2 fruit fly cellular contexts compared by ENCODE assay signal in genomic region chrX:15070811-15071479, dm6.
TF ChIP-seq lines count a peak whose summit lies in the region.

No protein-coding gene starts in this region.

TF ChIP-seq in whole organism, embryonic, 481 proteins besides CTCF, POLR2A, EP300 and RAD21 (continued from another document):
- TF ChIP-seq CG2678 (tag; optimal IDR thresholded peaks at IDR 0.05; lab: Kevin White, UChicago), result no peak
- TF ChIP-seq CG34422 (GFP tag; IDR thresholded peaks at IDR 0.05; lab: Robert Waterston, UW), result 0 out of 3 replicates have a peak, but pooled peaks have one; percentile 17
- no peak for TF ChIP-seq HLH3B (GFP tag; IDR thresholded peaks at IDR 0.05; lab: Robert Waterston, UW)
- peak; percentile 34; the same call in 1 of the 2 replicates for TF ChIP-seq CG11696 (GFP tag; IDR thresholded peaks at IDR 0.05; lab: Robert Waterston, UW)
- TF ChIP-seq nom (GFP tag; optimal IDR thresholded peaks at IDR 0.05; lab: Kevin White, UChicago), result peak; percentile 88
- TF ChIP-seq Hmr (GFP tag; optimal IDR thresholded peaks at IDR 0.05; lab: Kevin White, UChicago), result peak; percentile 3
- no peak for TF ChIP-seq pnt (GFP tag; optimal IDR thresholded peaks at IDR 0.05; lab: Kevin White, UChicago)
- no peak for TF ChIP-seq ind (GFP tag; optimal IDR thresholded peaks at IDR 0.05; lab: Kevin White, UChicago)
- peak; percentile 18 for TF ChIP-seq CG10543 (GFP tag; optimal IDR thresholded peaks at IDR 0.05; lab: Kevin White, UChicago)
- TF ChIP-seq CG15514 (GFP tag; optimal IDR thresholded peaks at IDR 0.05; lab: Kevin White, UChicago), result peak; percentile 1
- TF ChIP-seq row (GFP tag; IDR thresholded peaks at IDR 0.05; lab: Robert Waterston, UW), result no peak
- peak; percentile 42; the same call in 1 of the 2 replicates for TF ChIP-seq Drgx (GFP tag; IDR thresholded peaks at IDR 0.05; lab: Robert Waterston, UW)
- TF ChIP-seq exex (tag; optimal IDR thresholded peaks at IDR 0.05; lab: Kevin White, UChicago), result peak; percentile 63
- peak; percentile 4; the same call in 1 of the 2 replicates for TF ChIP-seq al (GFP tag; IDR thresholded peaks at IDR 0.05; lab: Robert Waterston, UW)
- peak; percentile 31 for TF ChIP-seq CG18599 (GFP tag; optimal IDR thresholded peaks at IDR 0.05; lab: Kevin White, UChicago)
- no peak for TF ChIP-seq CG9609 (GFP tag; optimal IDR thresholded peaks at IDR 0.05; lab: Kevin White, UChicago)
- peak; percentile 82; the same call in 1 of the 4 replicates for TF ChIP-seq chinmo (GFP tag; IDR thresholded peaks at IDR 0.05; lab: Robert Waterston, UW; ENCODE audit: partially characterized antibody)
- TF ChIP-seq hth (optimal IDR thresholded peaks at IDR 0.05; lab: Kevin White, UChicago), result no peak
- TF ChIP-seq bsh (GFP tag; optimal IDR thresholded peaks at IDR 0.05; lab: Kevin White, UChicago), result peak in 1 of 2 experiments; percentile 0

TF ChIP-seq in whole organism, prepupa, 60 proteins besides CTCF, POLR2A, EP300 and RAD21 (continued from another document):
- TF ChIP-seq CG8319 (GFP tag; optimal IDR thresholded peaks at IDR 0.05; lab: Kevin White, UChicago) (no peak), cyc (GFP tag; optimal IDR thresholded peaks at IDR 0.05; lab: Kevin White, UChicago) (peak; percentile 17), Lpt (GFP tag; optimal IDR thresholded peaks at IDR 0.05; lab: Kevin White, UChicago) (no peak), Eip93F (GFP tag; optimal IDR thresholded peaks at IDR 0.05; lab: Kevin White, UChicago) (peak; percentile 25), Hr39 (GFP tag; optimal IDR thresholded peaks at IDR 0.05; lab: Kevin White, UChicago) (no peak), Smox (GFP tag; optimal IDR thresholded peaks at IDR 0.05; lab: Kevin White, UChicago) (no peak), acj6 (GFP tag; optimal IDR thresholded peaks at IDR 0.05; lab: Kevin White, UChicago) (no peak), CG15336 (GFP tag; IDR thresholded peaks at IDR 0.05; lab: Robert Waterston, UW) (peak; percentile 38; the same call in 1 of the 2 replicates), CG11902 (GFP tag; optimal IDR thresholded peaks at IDR 0.05; lab: Kevin White, UChicago) (no peak), pdm3 (GFP tag; optimal IDR thresholded peaks at IDR 0.05; lab: Kevin White, UChicago) (no peak), Ets21C (GFP tag; optimal IDR thresholded peaks at IDR 0.05; lab: Kevin White, UChicago) (no peak), dsx (GFP tag; optimal IDR thresholded peaks at IDR 0.05; lab: Kevin White, UChicago; ENCODE audit: poor library complexity, severe bottlenecking) (peak; percentile 23), Sox14 (GFP tag; optimal IDR thresholded peaks at IDR 0.05; lab: Kevin White, UChicago) (no peak), net (GFP tag; optimal IDR thresholded peaks at IDR 0.05; lab: Kevin White, UChicago) (no peak), CG9139 (GFP tag; optimal IDR thresholded peaks at IDR 0.05; lab: Kevin White, UChicago) (peak; percentile 61), CG3032 (tag; optimal IDR thresholded peaks at IDR 0.05; lab: Kevin White, UChicago) (no peak), OdsH (GFP tag; optimal IDR thresholded peaks at IDR 0.05; lab: Kevin White, UChicago) (no peak), salr (GFP tag; optimal IDR thresholded peaks at IDR 0.05; lab: Kevin White, UChicago) (no peak), vri (GFP tag; optimal IDR thresholded peaks at IDR 0.05; lab: Kevin White, UChicago) (peak; percentile 76), Sox15 (GFP tag; optimal IDR thresholded peaks at IDR 0.05; lab: Kevin White, UChicago) (no peak), dac (GFP tag; optimal IDR thresholded peaks at IDR 0.05; lab: Kevin White, UChicago) (no peak), CG32006 (GFP tag; optimal IDR thresholded peaks at IDR 0.05; lab: Kevin White, UChicago) (peak; percentile 33), CG11294 (GFP tag; IDR thresholded peaks at IDR 0.05; lab: Robert Waterston, UW) (no peak), CG8632 (GFP tag; optimal IDR thresholded peaks at IDR 0.05; lab: Kevin White, UChicago) (no peak), CG4318 (GFP tag; optimal IDR thresholded peaks at IDR 0.05; lab: Kevin White, UChicago) (no peak), spab (GFP tag; optimal IDR thresholded peaks at IDR 0.05; lab: Kevin White, UChicago) (no peak), CG6792 (GFP tag; optimal IDR thresholded peaks at IDR 0.05; lab: Kevin White, UChicago) (peak; percentile 17), Sox102F (GFP tag; optimal IDR thresholded peaks at IDR 0.05; lab: Kevin White, UChicago) (peak; percentile 39), lz (GFP tag; optimal IDR thresholded peaks at IDR 0.05; lab: Kevin White, UChicago) (peak; percentile 19), CG6163 (GFP tag; IDR thresholded peaks at IDR 0.05; lab: Robert Waterston, UW) (no peak), Blimp-1 (GFP tag; optimal IDR thresholded peaks at IDR 0.05; lab: Kevin White, UChicago) (peak; percentile 74), topi (GFP tag; optimal IDR thresholded peaks at IDR 0.05; lab: Kevin White, UChicago) (peak; percentile 39), CG3919 (GFP tag; optimal IDR thresholded peaks at IDR 0.05; lab: Kevin White, UChicago) (peak; percentile 32), fd85E (GFP tag; optimal IDR thresholded peaks at IDR 0.05; lab: Kevin White, UChicago) (no peak), CG11762 (GFP tag; optimal IDR thresholded peaks at IDR 0.05; lab: Kevin White, UChicago; ENCODE audit: insufficient read depth) (no peak), svp (GFP tag; lab: Kevin White, UChicago) (peak; percentile 95), Eip78C (GFP tag; lab: Kevin White, UChicago) (peak; percentile 88), CG31627 (GFP tag; optimal IDR thresholded peaks at IDR 0.05; lab: Kevin White, UChicago) (peak; percentile 21), CG10669 (GFP tag; optimal IDR thresholded peaks at IDR 0.05; lab: Kevin White, UChicago) (peak; percentile 55)
